Worm (Caenorhabditis elegans) whole organism, midembryonic: Measurements from ENCODE around the gene lgc-22.
A peak's percentile ranks its signal among the peaks of the same experiment; 100 is the strongest.

Source experiments
- T22C8.4 ChIP-seq: fragments of 200-800 bp; sonication (Bioruptor generic); IDR thresholded peaks from 2 replicates; pipeline ENCODE4 v1.3.6; 2022; ENCODE audit warnings: missing genetic modification characterization, missing compliant biosample characterization
- cog-1 ChIP-seq: sonication (generic microtip); optimal IDR thresholded peaks from 2 replicates; lab custom pipeline; 2016; ENCODE audit warnings: missing genetic modification characterization, missing compliant biosample characterization
- flt-1 ChIP-seq: fragments of 200-800 bp; sonication (Bioruptor generic); IDR thresholded peaks from 2 replicates; pipeline ENCODE4 v1.3.6; 2022; ENCODE audit warnings: missing genetic modification characterization, missing compliant biosample characterization
- klf-2 ChIP-seq: fragments of 200-800 bp; sonication (Bioruptor generic); conservative IDR thresholded peaks from 2 replicates; pipeline ENCODE4 v1.3.6; 2022; ENCODE audit warnings: missing genetic modification reagents, missing genetic modification characterization, missing compliant biosample characterization
- med-1 ChIP-seq: sonication (generic microtip); optimal IDR thresholded peaks from 2 replicates; lab custom pipeline; 2017; ENCODE audit warnings: missing genetic modification characterization, mild to moderate bottlenecking, missing compliant biosample characterization, antibody characterized with exemption, missing genetic modification reagents; ENCODE audit not compliant: insufficient read depth
- ref-1 ChIP-seq: fragments of 200-800 bp; sonication (Bioruptor generic); conservative IDR thresholded peaks from 2 replicates; pipeline ENCODE4 v1.3.6; 2022; ENCODE audit warnings: missing genetic modification reagents, missing genetic modification characterization, missing compliant biosample characterization
- tab-1 ChIP-seq: fragments of 200-800 bp; sonication (Bioruptor generic); IDR thresholded peaks from 2 replicates; pipeline ENCODE4 v1.3.6; 2022; ENCODE audit warnings: missing genetic modification characterization, missing compliant biosample characterization
- ztf-23 ChIP-seq: fragments of 200-800 bp; sonication (Bioruptor generic); IDR thresholded peaks from 2 replicates; pipeline ENCODE4 v1.3.6; 2022; ENCODE audit warnings: missing genetic modification reagents, missing genetic modification characterization, missing compliant biosample characterization
- ztf-29 ChIP-seq: fragments of 200-800 bp; sonication (Bioruptor generic); IDR thresholded peaks from 2 replicates; pipeline ENCODE4 v1.3.6; 2022; ENCODE audit warnings: missing genetic modification reagents, missing genetic modification characterization, missing compliant biosample characterization

Gene lgc-22

ce11 chrIV:4301202-4301601 lies at the start of gene lgc-22:
lgc-22 (plus strand) TSS chrIV:4301306.
- no peak for TF ChIP-seq flt-1 (GFP tag; lab: Robert Waterston, UW)
- TF ChIP-seq tab-1 (GFP tag; lab: Robert Waterston, UW) = peak; percentile 41; the same call in 1 of the 2 replicates
- no peak for TF ChIP-seq klf-2

DNA sequence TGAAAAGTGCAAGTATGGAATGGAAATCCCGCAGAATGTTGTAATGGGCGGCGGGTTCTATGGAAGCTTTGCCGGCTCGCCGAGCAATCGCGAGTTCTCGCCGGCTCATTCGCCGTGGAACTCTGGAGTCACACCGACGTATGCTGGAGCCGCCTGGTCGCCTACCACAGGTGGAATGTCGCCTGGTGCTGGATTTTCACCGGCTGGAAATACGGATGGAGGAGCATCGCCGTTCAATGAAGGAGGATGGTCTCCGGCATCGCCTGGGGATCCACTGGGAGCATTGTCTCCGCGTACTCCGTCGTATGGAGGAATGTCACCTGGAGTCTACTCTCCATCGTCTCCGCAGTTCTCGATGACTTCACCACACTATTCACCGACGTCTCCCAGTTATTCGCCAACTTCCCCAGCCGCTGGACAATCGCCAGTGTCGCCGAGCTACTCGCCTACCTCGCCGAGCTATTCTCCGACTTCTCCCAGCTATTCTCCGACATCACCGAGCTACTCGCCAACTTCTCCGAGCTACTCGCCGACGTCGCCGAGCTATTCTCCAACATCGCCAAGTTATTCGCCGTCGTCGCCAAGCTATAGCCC lies 46.0 kb upstream of the lgc-22 start:
- TF ChIP-seq flt-1 (GFP tag; lab: Robert Waterston, UW) (no peak), klf-2 (0 out of 2 replicates have a peak, but pooled peaks have one; percentile 37)

ce11 chrIV:4259433-4259832 lies 41.7 kb upstream of the lgc-22 start:
- TF ChIP-seq ztf-29 (GFP tag; lab: Robert Waterston, UW) = no peak

ce11 chrIV:4262993-4263392 lies 38.1 kb upstream of the lgc-22 start, which contains the start of gene col-33:
col-33 (plus strand) TSS chrIV:4263293.
- no peak for TF ChIP-seq med-1

- TF ChIP-seq tab-1 (GFP tag; lab: Robert Waterston, UW) (no peak), med-1 (no peak), ztf-23 (GFP tag; lab: Robert Waterston, UW) (no peak), klf-2 (no peak), T22C8.4 (GFP tag; lab: Robert Waterston, UW) (no peak), flt-1 (GFP tag; lab: Robert Waterston, UW) (no peak)
These were observed 36.5 kb upstream of the lgc-22 start for ce11 chrIV:4264649-4265048.

DNA sequence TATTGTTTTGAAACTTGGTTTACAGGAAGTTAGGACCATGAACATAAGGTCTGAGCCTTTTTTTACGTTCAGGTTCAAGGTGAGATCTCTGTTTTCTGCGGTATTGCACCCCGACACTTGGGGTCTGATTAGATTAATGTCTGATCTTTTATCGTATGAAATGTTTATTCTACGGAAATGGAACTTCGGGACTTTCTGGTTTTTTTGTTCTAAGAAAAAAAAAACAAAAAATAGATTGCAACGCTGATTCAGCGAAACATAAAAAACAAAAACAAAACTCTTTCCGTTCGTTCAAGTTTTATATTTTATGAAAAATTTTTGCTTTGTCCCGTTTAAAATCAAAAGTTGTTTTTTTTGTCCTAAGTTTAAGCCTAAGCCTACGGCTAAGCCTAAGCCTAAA lies 35.9 kb upstream of the lgc-22 start, which contains the start of gene F36A4.5:
Gene F36A4.5 (plus strand): TSS at position 301 of the 400 bp plus-strand sequence.
- TF ChIP-seq T22C8.4 (GFP tag; lab: Robert Waterston, UW) (no peak), flt-1 (GFP tag; lab: Robert Waterston, UW) (no peak), cog-1 (tag; lab: Kevin White, UChicago) (no peak), ref-1 (no peak), med-1 (no peak), ztf-23 (GFP tag; lab: Robert Waterston, UW) (no peak), klf-2 (no peak), tab-1 (GFP tag; lab: Robert Waterston, UW) (no peak), ztf-29 (GFP tag; lab: Robert Waterston, UW) (no peak)

ce11 chrIV:4265951-4266350 lies 35.2 kb upstream of the lgc-22 start:
- TF ChIP-seq klf-2 (no peak), ztf-29 (GFP tag; lab: Robert Waterston, UW) (no peak), cog-1 (tag; lab: Kevin White, UChicago) (no peak), tab-1 (GFP tag; lab: Robert Waterston, UW) (no peak), ref-1 (no peak), flt-1 (GFP tag; lab: Robert Waterston, UW) (no peak), T22C8.4 (GFP tag; lab: Robert Waterston, UW) (no peak), ztf-23 (GFP tag; lab: Robert Waterston, UW) (no peak), med-1 (no peak)

DNA sequence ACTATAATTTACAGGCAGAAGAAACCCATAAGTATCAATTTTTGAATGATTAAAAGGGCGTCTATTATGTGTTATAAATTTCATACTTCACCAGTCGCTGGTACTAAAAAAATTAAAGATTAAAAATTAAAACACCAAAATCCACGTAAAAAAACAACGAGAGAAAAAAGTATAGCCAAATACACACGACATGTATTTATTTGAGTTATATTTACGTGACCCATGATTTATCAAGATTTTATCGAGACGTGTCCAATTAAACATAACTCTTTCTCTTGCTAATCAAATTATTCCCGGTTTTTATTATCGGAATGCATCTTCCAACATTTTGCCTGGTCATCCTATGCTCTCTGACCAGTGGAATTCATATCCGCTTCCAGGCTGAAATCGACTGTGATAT lies 33.8 kb upstream of the lgc-22 start, which contains the start of gene F36A4.4:
Gene F36A4.4 (plus strand): TSS at position 301 of the 400 bp plus-strand sequence.
- TF ChIP-seq ztf-23 (GFP tag; lab: Robert Waterston, UW) (no peak), tab-1 (GFP tag; lab: Robert Waterston, UW) (no peak), flt-1 (GFP tag; lab: Robert Waterston, UW) (no peak), ztf-29 (GFP tag; lab: Robert Waterston, UW) (no peak), klf-2 (no peak), med-1 (no peak), T22C8.4 (GFP tag; lab: Robert Waterston, UW) (no peak), cog-1 (tag; lab: Kevin White, UChicago) (no peak), ref-1 (no peak)

- TF ChIP-seq med-1 (no peak), ref-1 (no peak), ztf-23 (GFP tag; lab: Robert Waterston, UW) (no peak)
These were observed 31.8 kb upstream of the lgc-22 start, which contains the start of gene F36A4.3 for ce11 chrIV:4269308-4269707. F36A4.3 (plus strand) TSS chrIV:4269608.

DNA sequence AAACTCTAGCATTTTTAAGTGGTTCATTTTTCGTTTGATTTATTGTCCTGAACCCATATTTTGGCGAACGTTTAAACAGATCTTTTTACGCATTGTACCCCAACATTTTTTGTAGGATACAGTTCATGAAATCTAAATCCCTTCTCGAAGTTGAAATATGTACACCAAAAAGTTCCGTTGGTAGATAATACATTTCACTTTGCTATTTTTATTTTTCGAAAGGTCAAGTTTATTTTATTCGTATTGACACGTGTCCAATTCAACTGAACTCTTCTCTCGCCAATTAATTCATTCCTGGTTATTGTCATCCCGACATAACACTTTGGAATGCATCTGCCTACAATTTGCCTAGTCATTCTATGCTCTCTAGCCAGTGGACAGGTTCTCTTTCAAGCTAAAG lies 30.2 kb upstream of the lgc-22 start, which contains the start of gene F36A4.2:
Gene F36A4.2 (plus strand): TSS at position 301 of the 400 bp plus-strand sequence.
- TF ChIP-seq cog-1 (tag; lab: Kevin White, UChicago) (no peak), med-1 (no peak), T22C8.4 (GFP tag; lab: Robert Waterston, UW) (no peak), ztf-29 (GFP tag; lab: Robert Waterston, UW) (no peak), ztf-23 (GFP tag; lab: Robert Waterston, UW) (no peak), ref-1 (no peak), flt-1 (GFP tag; lab: Robert Waterston, UW) (no peak), tab-1 (GFP tag; lab: Robert Waterston, UW) (no peak), klf-2 (no peak)

ce11 chrIV:4272167-4272566 lies 28.9 kb upstream of the lgc-22 start, which contains the start of gene F36A4.1:
F36A4.1 (plus strand) TSS chrIV:4272467.
- TF ChIP-seq ref-1 (no peak), klf-2 (no peak), T22C8.4 (GFP tag; lab: Robert Waterston, UW) (no peak), ztf-29 (GFP tag; lab: Robert Waterston, UW) (no peak), ztf-23 (GFP tag; lab: Robert Waterston, UW) (no peak), cog-1 (tag; lab: Kevin White, UChicago) (no peak), tab-1 (GFP tag; lab: Robert Waterston, UW) (no peak), flt-1 (GFP tag; lab: Robert Waterston, UW) (no peak), med-1 (no peak)
